Worm (Caenorhabditis elegans) whole organism, L1 larva: Measurements from ENCODE around the gene Y62E10A.20.

Experiments used
- C04F5.9 ChIP-seq: sonication (generic microtip); optimal IDR thresholded peaks from 2 replicates; lab custom pipeline; 2016; ENCODE audit warnings: missing genetic modification characterization, missing compliant biosample characterization
- C16A3.4 ChIP-seq: fragments of 150-350 bp; optimal IDR thresholded peaks from 2 replicates; lab custom pipeline; 2014; ENCODE audit warnings: missing biosample characterization, missing genetic modification characterization
- F16B12.6 ChIP-seq: fragments of 150-350 bp; optimal IDR thresholded peaks from 2 replicates; lab custom pipeline; 2014; ENCODE audit warnings: missing biosample characterization, missing genetic modification characterization
- aha-1 ChIP-seq: fragments of 150-350 bp; optimal IDR thresholded peaks from 2 replicates; lab custom pipeline; 2014; ENCODE audit warnings: missing biosample characterization, missing genetic modification characterization
- alr-1 ChIP-seq: fragments of 200-800 bp; sonication (Bioruptor generic); optimal IDR thresholded peaks from 2 replicates; lab custom pipeline; 2018; ENCODE audit warnings: borderline replicate concordance, mild to moderate bottlenecking, missing genetic modification characterization, missing compliant biosample characterization
- ama-1 ChIP-seq: fragments of 150-350 bp; optimal IDR thresholded peaks from 2 replicates; lab custom pipeline; 2014
- blmp-1 ChIP-seq: fragments of 150-350 bp; optimal IDR thresholded peaks from 2 replicates; lab custom pipeline; 2014; ENCODE audit warnings: missing biosample characterization, missing genetic modification characterization
- ceh-8 ChIP-seq: fragments of 200-800 bp; sonication (Bioruptor generic); optimal IDR thresholded peaks from 2 replicates; lab custom pipeline; 2018; ENCODE audit warnings: mild to moderate bottlenecking, missing genetic modification characterization, moderate library complexity, missing compliant biosample characterization
- ceh-82 ChIP-seq, 3 experiments: fragments of 150-350 bp in 1 of 3; sonication (generic microtip) in 2 of 3; optimal IDR thresholded peaks; 2 replicates each; lab custom pipeline; 2014 to 2017; ENCODE audit warnings: missing biosample characterization in 3 of 3, missing genetic modification characterization in 3 of 3
- ceh-88 ChIP-seq: fragments of 200-800 bp; sonication (Bioruptor generic); IDR thresholded peaks from 2 replicates; pipeline ENCODE4 v1.3.6; 2022; ENCODE audit warnings: missing genetic modification characterization, missing compliant biosample characterization
- ceh-90 ChIP-seq: sonication (generic microtip); optimal IDR thresholded peaks from 2 replicates; lab custom pipeline; 2016; ENCODE audit warnings: missing genetic modification characterization, missing compliant biosample characterization
- ces-1 ChIP-seq: fragments of 150-350 bp; optimal IDR thresholded peaks from 2 replicates; lab custom pipeline; 2014; ENCODE audit warnings: missing biosample characterization, missing genetic modification reagents, missing genetic modification characterization
- dpl-1 ChIP-seq, 3 experiments: fragments of 150-350 bp in 2 of 3; sonication (generic microtip) in 1 of 3; optimal IDR thresholded peaks; 2 replicates each; lab custom pipeline; 2014 to 2017; ENCODE audit warnings: missing biosample characterization in 3 of 3, missing genetic modification characterization in 3 of 3, missing genetic modification reagents in 3 of 3
- efl-3 ChIP-seq: fragments of 200-800 bp; sonication (Bioruptor generic); optimal IDR thresholded peaks from 2 replicates; lab custom pipeline; 2018; ENCODE audit warnings: mild to moderate bottlenecking, missing genetic modification characterization, missing compliant biosample characterization
- elt-2 ChIP-seq: sonication (generic microtip); optimal IDR thresholded peaks from 2 replicates; lab custom pipeline; 2016; ENCODE audit warnings: missing genetic modification characterization, mild to moderate bottlenecking, inconsistent platforms, missing compliant biosample characterization, missing genetic modification reagents
- elt-3 ChIP-seq, 6 experiments: fragments of 150-350 bp in 1 of 6; sonication (generic microtip); optimal IDR thresholded peaks; 2 replicates each; lab custom pipeline; 2017 to 2018; ENCODE audit warnings: missing biosample characterization in 6 of 6, missing genetic modification characterization in 6 of 6, inconsistent platforms in 1 of 6
- ets-5 ChIP-seq: fragments of 200-800 bp; sonication (Bioruptor generic); IDR thresholded peaks from 2 replicates; pipeline ENCODE4 v1.3.6; 2022; ENCODE audit warnings: missing genetic modification characterization, missing compliant biosample characterization
- fkh-10 ChIP-seq: sonication (generic microtip); optimal IDR thresholded peaks from 2 replicates; lab custom pipeline; 2017; ENCODE audit warnings: missing biosample characterization, missing genetic modification reagents, missing genetic modification characterization
- fkh-4 ChIP-seq: sonication (generic microtip); optimal IDR thresholded peaks from 2 replicates; lab custom pipeline; 2016; ENCODE audit warnings: missing compliant biosample characterization, missing genetic modification characterization, borderline replicate concordance
- fos-1 ChIP-seq: fragments of 150-350 bp; optimal IDR thresholded peaks from 2 replicates; lab custom pipeline; 2014; ENCODE audit warnings: missing biosample characterization, missing genetic modification characterization
- grh-1 ChIP-seq: fragments of 200-800 bp; sonication (Bioruptor generic); IDR thresholded peaks from 2 replicates; pipeline ENCODE4 v1.3.6; 2022; ENCODE audit warnings: missing genetic modification reagents, missing genetic modification characterization, missing compliant biosample characterization
- hlh-4 ChIP-seq: sonication (generic microtip); optimal IDR thresholded peaks from 2 replicates; lab custom pipeline; 2016; ENCODE audit warnings: mild to moderate bottlenecking, missing genetic modification characterization, missing compliant biosample characterization
- hpl-2 ChIP-seq: fragments of 150-350 bp; optimal IDR thresholded peaks from 2 replicates; lab custom pipeline; 2014; ENCODE audit warnings: missing biosample characterization, missing genetic modification reagents, missing genetic modification characterization
- irx-1 ChIP-seq: sonication (generic microtip); optimal IDR thresholded peaks from 2 replicates; lab custom pipeline; 2016; ENCODE audit warnings: missing genetic modification characterization, missing compliant biosample characterization
- isw-1 ChIP-seq: fragments of 200-800 bp; sonication (Bioruptor generic); IDR thresholded peaks from 2 replicates; pipeline ENCODE4 v1.3.6; 2022; ENCODE audit warnings: missing genetic modification characterization, missing compliant biosample characterization
- lin-13 ChIP-seq: fragments of 150-350 bp; optimal IDR thresholded peaks from 2 replicates; lab custom pipeline; 2014; ENCODE audit warnings: missing biosample characterization, missing genetic modification reagents, missing genetic modification characterization
- lin-35 ChIP-seq, 2 experiments: fragments of 150-350 bp; optimal IDR thresholded peaks; 2 replicates each; lab custom pipeline; 2014; ENCODE audit warnings: missing biosample characterization in 2 of 2, missing genetic modification characterization in 2 of 2, missing genetic modification reagents in 2 of 2
- lsy-2 ChIP-seq, 2 experiments: fragments of 150-350 bp; optimal IDR thresholded peaks; 2 replicates each; lab custom pipeline; 2014; ENCODE audit warnings: missing biosample characterization in 2 of 2, missing genetic modification characterization in 2 of 2
- mef-2 ChIP-seq: fragments of 150-350 bp; optimal IDR thresholded peaks from 2 replicates; lab custom pipeline; 2014; ENCODE audit warnings: missing biosample characterization, missing genetic modification characterization
- mep-1 ChIP-seq: fragments of 150-350 bp; optimal IDR thresholded peaks from 2 replicates; lab custom pipeline; 2014; ENCODE audit warnings: missing biosample characterization, missing genetic modification characterization
- nhr-11 ChIP-seq: fragments of 150-350 bp; optimal IDR thresholded peaks from 2 replicates; lab custom pipeline; 2014; ENCODE audit warnings: missing biosample characterization, missing genetic modification characterization
- nhr-19 ChIP-seq: fragments of 200-800 bp; sonication (Bioruptor generic); conservative IDR thresholded peaks from 2 replicates; pipeline ENCODE4 v1.3.6; 2022; ENCODE audit warnings: missing genetic modification characterization, missing compliant biosample characterization
- nhr-237 ChIP-seq: fragments of 150-350 bp; optimal IDR thresholded peaks from 2 replicates; lab custom pipeline; 2014; ENCODE audit warnings: missing biosample characterization, missing genetic modification characterization
- nhr-28 ChIP-seq: fragments of 150-350 bp; optimal IDR thresholded peaks from 2 replicates; lab custom pipeline; 2014; ENCODE audit warnings: missing biosample characterization, missing genetic modification characterization
- nhr-77 ChIP-seq: fragments of 150-350 bp; optimal IDR thresholded peaks from 2 replicates; lab custom pipeline; 2014; ENCODE audit warnings: missing biosample characterization, missing genetic modification characterization
- nhr-84 ChIP-seq: sonication (generic microtip); optimal IDR thresholded peaks from 2 replicates; lab custom pipeline; 2017; ENCODE audit warnings: missing biosample characterization, missing genetic modification characterization
- nhr-85 ChIP-seq: sonication (generic microtip); peaks from one replicate; lab custom pipeline; 2016; ENCODE audit warnings: missing genetic modification characterization, inconsistent platforms, missing compliant biosample characterization
- nhr-90 ChIP-seq: sonication (generic microtip); optimal IDR thresholded peaks from 2 replicates; lab custom pipeline; 2016; ENCODE audit warnings: mild to moderate bottlenecking, missing genetic modification characterization, missing compliant biosample characterization; ENCODE audit not compliant: poor library complexity
- pag-3 ChIP-seq: sonication (generic microtip); optimal IDR thresholded peaks from 2 replicates; lab custom pipeline; 2017; ENCODE audit warnings: missing genetic modification characterization, mild to moderate bottlenecking, missing compliant biosample characterization, antibody characterized with exemption, borderline replicate concordance; ENCODE audit not compliant: insufficient read depth
- pax-3 ChIP-seq: fragments of 200-800 bp; sonication (Bioruptor generic); optimal IDR thresholded peaks from 2 replicates; lab custom pipeline; 2018; ENCODE audit warnings: mild to moderate bottlenecking, missing genetic modification characterization, moderate library complexity, missing compliant biosample characterization
- pqm-1 ChIP-seq: sonication (generic microtip); optimal IDR thresholded peaks from 3 replicates; lab custom pipeline; 2017; ENCODE audit warnings: missing biosample characterization, missing genetic modification characterization
- rnt-1 ChIP-seq: sonication (generic microtip); optimal IDR thresholded peaks from 2 replicates; lab custom pipeline; 2016; ENCODE audit warnings: mild to moderate bottlenecking, missing genetic modification characterization, moderate library complexity, missing compliant biosample characterization
- snpc-4 ChIP-seq: fragments of 150-350 bp; optimal IDR thresholded peaks from 2 replicates; lab custom pipeline; 2014; ENCODE audit warnings: missing biosample characterization, missing genetic modification characterization
- snu-23 ChIP-seq: sonication (generic microtip); optimal IDR thresholded peaks from 2 replicates; lab custom pipeline; 2016; ENCODE audit warnings: missing genetic modification characterization, missing compliant biosample characterization
- sox-4 ChIP-seq: sonication (generic microtip); optimal IDR thresholded peaks from 2 replicates; lab custom pipeline; 2016; ENCODE audit warnings: missing genetic modification characterization, missing compliant biosample characterization
- sptf-1 ChIP-seq: fragments of 150-350 bp; optimal IDR thresholded peaks from 2 replicates; lab custom pipeline; 2014; ENCODE audit warnings: missing biosample characterization, missing genetic modification characterization
- sup-37 ChIP-seq: fragments of 200-800 bp; sonication (Bioruptor generic); optimal IDR thresholded peaks from 2 replicates; lab custom pipeline; 2018; ENCODE audit warnings: mild to moderate bottlenecking, missing genetic modification characterization, missing compliant biosample characterization
- tlp-1 ChIP-seq: fragments of 150-350 bp; optimal IDR thresholded peaks from 2 replicates; lab custom pipeline; 2014; ENCODE audit warnings: missing biosample characterization, missing genetic modification characterization
- unc-30 ChIP-seq: sonication (generic microtip); optimal IDR thresholded peaks from 2 replicates; lab custom pipeline; 2017; ENCODE audit warnings: missing biosample characterization, missing genetic modification characterization
- unc-86 ChIP-seq: sonication (generic microtip); optimal IDR thresholded peaks from 2 replicates; lab custom pipeline; 2016; ENCODE audit warnings: missing genetic modification characterization, missing compliant biosample characterization
- zip-4 ChIP-seq: fragments of 200-800 bp; sonication (Bioruptor generic); optimal IDR thresholded peaks from 2 replicates; lab custom pipeline; 2018; ENCODE audit warnings: mild to moderate bottlenecking, missing genetic modification characterization, moderate library complexity, missing compliant biosample characterization
- ztf-11 ChIP-seq, 2 experiments: sonication (generic microtip); optimal IDR thresholded peaks; 2 replicates each; lab custom pipeline; 2016 to 2017; ENCODE audit warnings: missing genetic modification characterization in 2 of 2, missing biosample characterization in 1 of 2, missing compliant biosample characterization in 1 of 2

Y62E10A.20 gene

DNA sequence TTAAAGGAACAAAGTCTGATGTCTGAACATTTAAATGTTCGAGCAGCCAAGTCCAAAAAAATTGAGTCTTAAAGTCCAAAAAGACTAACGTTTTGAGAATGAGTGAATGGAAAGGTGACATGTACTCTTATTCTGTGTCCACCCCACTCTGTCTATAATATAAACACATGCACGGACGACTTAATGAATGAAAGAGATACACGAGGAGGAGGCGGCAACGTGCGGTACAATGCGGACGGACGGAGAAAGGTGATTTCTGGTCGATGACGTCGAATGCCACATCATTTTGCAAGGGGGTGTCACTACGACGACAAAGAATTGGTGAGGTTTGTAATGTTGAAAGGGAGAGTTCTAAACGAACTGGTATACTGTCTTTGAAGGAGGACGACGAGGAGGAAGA is 8.8 kb upstream of the Y62E10A.20 start:
- TF ChIP-seq grh-1 (GFP tag; lab: Robert Waterston, UW) (peak; percentile 15; the same call in 1 of the 2 replicates), blmp-1 (tag; lab: Kevin White, UChicago) (peak; percentile 47), mep-1 (no peak)

DNA sequence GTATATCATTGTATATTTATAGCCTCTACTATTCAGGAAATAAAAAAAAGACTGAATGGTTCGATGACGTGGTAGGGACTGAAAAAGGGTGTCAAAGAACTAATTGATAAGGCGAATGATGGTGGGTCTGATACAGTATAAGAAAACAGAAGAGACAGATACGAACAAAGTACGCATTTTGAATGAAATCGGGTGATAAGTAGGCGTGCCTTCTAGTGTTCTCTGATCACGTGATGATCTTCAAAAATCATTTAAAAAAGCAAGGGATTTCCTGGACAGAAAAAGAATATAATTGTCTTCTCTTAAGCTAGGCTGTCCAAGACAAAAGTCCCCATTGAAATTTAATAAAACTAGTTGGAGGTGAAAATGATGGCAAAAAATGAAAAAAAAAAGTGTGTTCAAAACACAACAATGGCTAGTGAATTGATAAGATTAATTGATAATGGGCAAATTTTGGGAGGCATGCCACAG is 7.4 kb upstream of the Y62E10A.20 start:
- TF ChIP-seq sup-37 (GFP tag; lab: Kevin White, UChicago) (no peak), lsy-2 (tag; optimal IDR thresholded peaks at IDR 0.05; lab: Kevin White, UChicago) (peak; percentile 24 to 44), pax-3 (tag; lab: Kevin White, UChicago) (no peak), ceh-88 (no peak), snpc-4 (tag; lab: Kevin White, UChicago) (no peak), hpl-2 (GFP tag; lab: Kevin White, UChicago) (no peak), elt-2 (tag; lab: Kevin White, UChicago) (peak; percentile 85), blmp-1 (tag; lab: Kevin White, UChicago) (peak; percentile 36), isw-1 (no peak), ceh-90 (tag; lab: Kevin White, UChicago) (no peak), ama-1 (no peak), alr-1 (tag; lab: Kevin White, UChicago) (no peak), nhr-11 (tag; lab: Kevin White, UChicago) (no peak), fkh-10 (GFP tag; lab: Kevin White, UChicago) (no peak), unc-30 (tag; lab: Kevin White, UChicago) (no peak), nhr-28 (no peak), zip-4 (no peak), nhr-77 (tag; lab: Kevin White, UChicago) (no peak), tlp-1 (tag; lab: Kevin White, UChicago) (no peak), nhr-237 (tag; lab: Kevin White, UChicago) (no peak), lin-35 (GFP tag; optimal IDR thresholded peaks at IDR 0.05; lab: Kevin White, UChicago) (peak in 1 of 2 experiments; percentile 45), C16A3.4 (tag; lab: Kevin White, UChicago) (peak; percentile 7), rnt-1 (tag; lab: Kevin White, UChicago) (no peak), F16B12.6 (tag; lab: Kevin White, UChicago) (no peak), fkh-4 (tag; lab: Kevin White, UChicago) (no peak), C04F5.9 (no peak), ets-5 (GFP tag; lab: Robert Waterston, UW) (no peak), efl-3 (GFP tag; lab: Kevin White, UChicago) (no peak), sptf-1 (tag; lab: Kevin White, UChicago) (no peak), ceh-8 (GFP tag; lab: Kevin White, UChicago) (no peak), aha-1 (tag; lab: Kevin White, UChicago) (no peak), dpl-1 (GFP tag; optimal IDR thresholded peaks at IDR 0.05; lab: Kevin White, UChicago) (no peak), mef-2 (tag; lab: Kevin White, UChicago) (no peak), pag-3 (peak; percentile 23), irx-1 (tag; lab: Kevin White, UChicago) (no peak), pqm-1 (tag; lab: Kevin White, UChicago) (no peak), ceh-82 (tag; optimal IDR thresholded peaks at IDR 0.05; lab: Kevin White, UChicago) (no peak), fos-1 (tag; lab: Kevin White, UChicago) (no peak), lin-13 (GFP tag; lab: Kevin White, UChicago) (no peak), nhr-85 (tag; lab: Kevin White, UChicago) (peak; percentile 89), snu-23 (GFP tag; lab: Kevin White, UChicago) (peak; percentile 48), ztf-11 (tag; optimal IDR thresholded peaks at IDR 0.05; lab: Kevin White, UChicago) (no peak), nhr-90 (peak; percentile 73), nhr-19 (GFP tag; lab: Robert Waterston, UW) (peak; percentile 50), nhr-84 (tag; lab: Kevin White, UChicago) (no peak), sox-4 (tag; lab: Kevin White, UChicago) (no peak), ces-1 (GFP tag; lab: Kevin White, UChicago) (no peak), elt-3 (tag; optimal IDR thresholded peaks at IDR 0.05; lab: Kevin White, UChicago) (peak in 3 of 6 experiments; percentile 6 to 82 (median 61)), unc-86 (tag; lab: Kevin White, UChicago) (no peak), hlh-4 (tag; lab: Kevin White, UChicago) (no peak)
